Fruit fly (Drosophila melanogaster) whole organism, prepupa: Measurements from ENCODE around the gene CG42540.

Source experiments
- CG10669 ChIP-seq: fragments of 200-800 bp; sonication (Bioruptor generic); optimal IDR thresholded peaks from 3 replicates; lab custom pipeline; 2018; ENCODE audit warnings: missing biosample characterization, mild to moderate bottlenecking, missing genetic modification characterization, moderate library complexity
- CG4318 ChIP-seq: fragments of 200-800 bp; sonication (Bioruptor generic); optimal IDR thresholded peaks from 3 replicates; lab custom pipeline; 2017; ENCODE audit warnings: missing biosample characterization, mild to moderate bottlenecking, missing genetic modification characterization
- CG6276 ChIP-seq: fragments of 200-800 bp; sonication (Bioruptor generic); optimal IDR thresholded peaks from 2 replicates; lab custom pipeline; 2017; ENCODE audit warnings: missing biosample characterization, mild to moderate bottlenecking, missing genetic modification characterization
- CG7368 ChIP-seq: fragments of 200-800 bp; sonication (Bioruptor generic); optimal IDR thresholded peaks from 3 replicates; lab custom pipeline; 2016; ENCODE audit warnings: missing biosample characterization, missing genetic modification characterization
- CG8319 ChIP-seq: fragments of 200-800 bp; sonication (Bioruptor generic); optimal IDR thresholded peaks from 3 replicates; lab custom pipeline; 2016; ENCODE audit warnings: missing biosample characterization, missing genetic modification characterization
- Lpt ChIP-seq: fragments of 200-800 bp; sonication (Bioruptor generic); optimal IDR thresholded peaks from 3 replicates; lab custom pipeline; 2016; ENCODE audit warnings: missing biosample characterization, missing genetic modification characterization
- achi ChIP-seq: fragments of 200-800 bp; sonication (Bioruptor generic); optimal IDR thresholded peaks from 3 replicates; lab custom pipeline; 2016; ENCODE audit warnings: missing biosample characterization, missing genetic modification characterization
- esn ChIP-seq: fragments of 200-800 bp; sonication (Bioruptor generic); optimal IDR thresholded peaks from 2 replicates; lab custom pipeline; 2016; ENCODE audit warnings: missing biosample characterization, mild to moderate bottlenecking, missing genetic modification characterization, moderate library complexity

- no peak for TF ChIP-seq CG10669 (GFP tag; lab: Kevin White, UChicago)
- TF ChIP-seq CG4318 (GFP tag; lab: Kevin White, UChicago) = no peak
- no peak for TF ChIP-seq CG8319 (GFP tag; lab: Kevin White, UChicago)
- no peak for TF ChIP-seq CG7368
- no peak for TF ChIP-seq CG6276
- TF ChIP-seq achi (GFP tag; lab: Kevin White, UChicago) = no peak
- no peak for TF ChIP-seq esn (GFP tag; lab: Kevin White, UChicago)
- TF ChIP-seq Lpt (GFP tag; lab: Kevin White, UChicago) = no peak
These were observed 4.1 kb upstream of the CG42540 start for dm6 chr3L:4551810-4552209.
